Worm (Caenorhabditis elegans): ENCODE results near the gene pfn-2.
A peak's percentile ranks its signal among the peaks of the same experiment; 100 is the strongest.

pfn-2 gene

ce11 chrX:5336498-5336897 is 17.4 kb downstream of the pfn-2 start (continued):
- peak; percentile 46 to 92 for TF ChIP-seq mdl-1 (tag; optimal IDR thresholded peaks at IDR 0.05)
- TF ChIP-seq dpl-1 (GFP tag; optimal IDR thresholded peaks at IDR 0.05): no peak
- no peak for TF ChIP-seq spr-3 (GFP tag; optimal IDR thresholded peaks at IDR 0.05)
- TF ChIP-seq lir-3 (tag; optimal IDR thresholded peaks at IDR 0.05): no peak
- no peak for TF ChIP-seq ama-1 (optimal IDR thresholded peaks at IDR 0.05)
- no peak for TF ChIP-seq saeg-2 (GFP tag; IDR thresholded peaks at IDR 0.05)
- peak; percentile 4 for TF ChIP-seq nhr-25 (tag; optimal IDR thresholded peaks at IDR 0.05; ENCODE audit: borderline replicate concordance, insufficient read depth)
- TF ChIP-seq Y75B8A.6 (GFP tag; IDR thresholded peaks at IDR 0.05): no peak
- TF ChIP-seq snpc-4 (tag; optimal IDR thresholded peaks at IDR 0.05): no peak
- peak; percentile 10 for TF ChIP-seq fkh-10 (GFP tag; optimal IDR thresholded peaks at IDR 0.05)
- no peak for TF ChIP-seq ceh-28 (tag; optimal IDR thresholded peaks at IDR 0.05)
- TF ChIP-seq Y48G9A.11 (GFP tag; IDR thresholded peaks at IDR 0.05): no peak
- TF ChIP-seq jun-1 (tag; optimal IDR thresholded peaks at IDR 0.05): peak; percentile 26
- no peak for TF ChIP-seq fos-1 (tag; optimal IDR thresholded peaks at IDR 0.05)
- no peak for TF ChIP-seq zip-11 (GFP tag; IDR thresholded peaks at IDR 0.05)

ce11 chrX:5335368-5335767 is 18.5 kb downstream of the pfn-2 start, which contains the start of gene C26B9.6:
C26B9.6 (minus strand) TSS chrX:5335468.
- no peak for TF ChIP-seq attf-4 (tag; optimal IDR thresholded peaks at IDR 0.05)
- TF ChIP-seq egl-43 (GFP tag; IDR thresholded peaks at IDR 0.05): no peak
- no peak for TF ChIP-seq dmd-9 (GFP tag; IDR thresholded peaks at IDR 0.05)
- no peak for TF ChIP-seq nhr-25 (tag; optimal IDR thresholded peaks at IDR 0.05; ENCODE audit: borderline replicate concordance, insufficient read depth)
- TF ChIP-seq sdz-12 (GFP tag; optimal IDR thresholded peaks at IDR 0.05): no peak
- TF ChIP-seq mdl-1 (tag; optimal IDR thresholded peaks at IDR 0.05): no peak
- TF ChIP-seq F37D6.2 (tag; optimal IDR thresholded peaks at IDR 0.05): no peak
- no peak for TF ChIP-seq ceh-32 (tag; optimal IDR thresholded peaks at IDR 0.05; ENCODE audit: poor library complexity)
- no peak for TF ChIP-seq zfp-2 (tag; optimal IDR thresholded peaks at IDR 0.05)
- TF ChIP-seq daf-19 (GFP tag; conservative IDR thresholded peaks at IDR 0.05): no peak
- TF ChIP-seq nhr-48 (tag; optimal IDR thresholded peaks at IDR 0.05): no peak
- TF ChIP-seq hlh-11 (tag; optimal IDR thresholded peaks at IDR 0.05): no peak
- TF ChIP-seq spr-3 (GFP tag; optimal IDR thresholded peaks at IDR 0.05): no peak
- TF ChIP-seq vab-7 (GFP tag; IDR thresholded peaks at IDR 0.05): no peak
- no peak for TF ChIP-seq zip-11 (GFP tag; IDR thresholded peaks at IDR 0.05)
- no peak for TF ChIP-seq ZK546.5 (tag; optimal IDR thresholded peaks at IDR 0.05)
- no peak for TF ChIP-seq F10B5.3 (tag; optimal IDR thresholded peaks at IDR 0.05)
- no peak for TF ChIP-seq D1046.2 (GFP tag; IDR thresholded peaks at IDR 0.05)

- TF ChIP-seq unc-62 (GFP tag; optimal IDR thresholded peaks at IDR 0.05 in 1 of 2) (peak in 1 of 2 experiments; percentile 67), unc-62 (tag; optimal IDR thresholded peaks at IDR 0.05) (no peak), lin-15B (tag; optimal IDR thresholded peaks at IDR 0.05) (no peak)
Observed at ce11 chrX:5330765-5331164, 23.1 kb downstream of the pfn-2 start.

ce11 chrX:5329236-5329635 is 24.6 kb downstream of the pfn-2 start, which contains the start of gene C26B9.5:
C26B9.5 (plus strand) TSS chrX:5329479.
- no peak for TF ChIP-seq zip-11 (GFP tag; IDR thresholded peaks at IDR 0.05)
- peak; percentile 23 for TF ChIP-seq nhr-28 (tag; optimal IDR thresholded peaks at IDR 0.05)
- TF ChIP-seq dmd-6 (GFP tag; IDR thresholded peaks at IDR 0.05): peak; percentile 48
- no peak for TF ChIP-seq pha-4 (GFP tag; IDR thresholded peaks at IDR 0.05)
- no peak for TF ChIP-seq pha-4 (tag; optimal IDR thresholded peaks at IDR 0.05)
- TF ChIP-seq mdt-29 (GFP tag; IDR thresholded peaks at IDR 0.05): no peak
- peak; percentile 63 for TF ChIP-seq pqm-1 (tag; optimal IDR thresholded peaks at IDR 0.05)
- no peak for TF ChIP-seq dpl-1 (GFP tag; optimal IDR thresholded peaks at IDR 0.05)
- no peak for TF ChIP-seq daf-16 (GFP tag; optimal IDR thresholded peaks at IDR 0.05)
- peak; percentile 40 for TF ChIP-seq daf-16 (tag; optimal IDR thresholded peaks at IDR 0.05)
- peak; percentile 48 for TF ChIP-seq dve-1 (tag; optimal IDR thresholded peaks at IDR 0.05; ENCODE audit: insufficient read depth)

Data from whole organism, L4 larva.